Fruit fly (Drosophila melanogaster): ENCODE data around the gene Prosbeta4.
A peak's percentile ranks its signal among the peaks of the same experiment; 100 is the strongest.

DNA sequence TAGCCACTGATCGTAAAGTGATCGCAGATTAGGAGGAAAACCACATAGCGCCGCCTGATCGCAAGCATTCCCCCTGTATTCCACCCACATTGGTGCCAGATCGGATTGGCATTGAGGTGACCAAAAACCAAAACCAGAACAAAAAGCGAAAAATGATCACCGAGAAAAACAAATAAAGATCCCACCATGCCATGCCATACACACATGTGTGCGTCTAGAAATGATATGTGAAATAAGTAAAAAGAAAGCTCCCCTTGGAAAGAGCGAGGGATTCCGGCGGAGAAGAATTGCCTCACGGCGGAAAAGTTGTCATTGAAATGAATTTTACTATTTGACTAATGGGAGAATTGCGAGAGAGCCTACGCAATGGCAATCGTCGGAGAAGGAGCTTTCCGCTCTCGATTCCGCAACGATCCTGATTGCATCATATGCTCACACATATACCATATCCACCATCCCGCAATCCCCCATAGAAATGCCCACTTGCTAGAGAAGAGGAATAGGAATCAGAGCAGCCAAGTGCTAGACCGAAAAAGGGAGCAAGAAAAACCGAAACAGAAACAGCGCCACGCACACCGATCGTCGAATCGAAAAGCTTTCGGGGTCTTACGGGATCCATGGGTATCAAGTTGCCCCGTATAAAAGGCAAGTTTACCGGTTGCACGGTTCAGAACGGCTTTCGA, 34.3 kb upstream of the Prosbeta4 start, which contains the start of gene Mhc:
- TF ChIP-seq chif (GFP tag; optimal IDR thresholded peaks at IDR 0.05), result no peak
- no peak for TF ChIP-seq da (GFP tag; optimal IDR thresholded peaks at IDR 0.05)
- peak; percentile 55 for TF ChIP-seq twi (tag; optimal IDR thresholded peaks at IDR 0.05)

All from whole organism, embryonic.